Worm (Caenorhabditis elegans) whole organism, L4 larva: ENCODE results near the gene cap-2.
A peak's percentile ranks its signal among the peaks of the same experiment; 100 is the strongest.

Experiments
- F10B5.3 ChIP-seq: sonication (generic microtip); optimal IDR thresholded peaks from 2 replicates; lab custom pipeline; 2016; ENCODE audit warnings: mild to moderate bottlenecking, missing genetic modification characterization, missing compliant biosample characterization
- R02D3.7 ChIP-seq: fragments of 150-350 bp; sonication (generic microtip); optimal IDR thresholded peaks from 3 replicates; lab custom pipeline; 2014; ENCODE audit warnings: missing biosample characterization, missing genetic modification characterization
- T20F7.1 ChIP-seq: fragments of 200-800 bp; sonication (Bioruptor generic); optimal IDR thresholded peaks from 2 replicates; lab custom pipeline; 2018; ENCODE audit warnings: mild to moderate bottlenecking, missing genetic modification characterization, missing compliant biosample characterization
- T26A8.4 ChIP-seq: fragments of 200-800 bp; sonication (Bioruptor generic); IDR thresholded peaks from 2 replicates; pipeline ENCODE4 v1.3.6; 2022; ENCODE audit warnings: missing genetic modification characterization, missing compliant biosample characterization
- ZK337.2 ChIP-seq: fragments of 200-800 bp; sonication (Bioruptor generic); IDR thresholded peaks from 2 replicates; pipeline ENCODE4 v1.3.6; 2022; ENCODE audit warnings: missing genetic modification reagents, missing genetic modification characterization, missing compliant biosample characterization
- aha-1 ChIP-seq: fragments of 150-350 bp; peaks from one replicate; lab custom pipeline; 2014; ENCODE audit warnings: missing biosample characterization, missing genetic modification characterization
- ama-1 ChIP-seq: fragments of 150-350 bp; optimal IDR thresholded peaks from 2 replicates; lab custom pipeline; 2014; ENCODE audit warnings: inconsistent platforms, mixed read lengths
- ceh-28 ChIP-seq: fragments of 150-350 bp; optimal IDR thresholded peaks from 2 replicates; lab custom pipeline; 2014; ENCODE audit warnings: missing biosample characterization, missing genetic modification reagents, missing genetic modification characterization
- ceh-32 ChIP-seq: sonication (generic microtip); optimal IDR thresholded peaks from 2 replicates; lab custom pipeline; 2016; ENCODE audit warnings: mild to moderate bottlenecking, missing genetic modification characterization, missing compliant biosample characterization; ENCODE audit not compliant: poor library complexity
- ceh-44 ChIP-seq: fragments of 200-800 bp; sonication (Bioruptor generic); IDR thresholded peaks from 2 replicates; pipeline ENCODE4 v1.3.6; 2022; ENCODE audit warnings: missing genetic modification reagents, missing genetic modification characterization, missing compliant biosample characterization
- ces-1 ChIP-seq: fragments of 150-350 bp; sonication (generic microtip); optimal IDR thresholded peaks from 4 replicates; lab custom pipeline; 2014; ENCODE audit warnings: missing biosample characterization, missing genetic modification reagents, missing genetic modification characterization
- ctbp-1 ChIP-seq: fragments of 200-800 bp; sonication (Bioruptor generic); IDR thresholded peaks from 2 replicates; pipeline ENCODE4 v1.3.6; 2022; ENCODE audit warnings: missing genetic modification reagents, missing genetic modification characterization, missing compliant biosample characterization
- daf-16 ChIP-seq, 3 experiments: sonication (generic microtip); optimal IDR thresholded peaks; 2 replicates each; lab custom pipeline; 2016 to 2017; ENCODE audit warnings: missing genetic modification characterization in 3 of 3, missing genetic modification reagents in 3 of 3, mild to moderate bottlenecking in 2 of 3, missing compliant biosample characterization in 2 of 3, missing biosample characterization in 1 of 3, moderate library complexity in 1 of 3
- daf-8 ChIP-seq: fragments of 200-800 bp; sonication (Bioruptor generic); IDR thresholded peaks from 2 replicates; pipeline ENCODE4 v1.3.6; 2022; ENCODE audit warnings: missing genetic modification characterization, missing compliant biosample characterization
- dmd-8 ChIP-seq: fragments of 200-800 bp; sonication (Bioruptor generic); IDR thresholded peaks from 2 replicates; pipeline ENCODE4 v1.3.6; 2022; ENCODE audit warnings: missing genetic modification characterization, missing compliant biosample characterization
- dpl-1 ChIP-seq: fragments of 150-350 bp; optimal IDR thresholded peaks from 2 replicates; lab custom pipeline; 2014; ENCODE audit warnings: missing biosample characterization, missing genetic modification reagents, missing genetic modification characterization
- duxl-1 ChIP-seq: sonication (generic microtip); optimal IDR thresholded peaks from 2 replicates; lab custom pipeline; 2016; ENCODE audit warnings: mild to moderate bottlenecking, missing genetic modification characterization, moderate library complexity, missing compliant biosample characterization; ENCODE audit not compliant: poor library complexity
- egl-27 ChIP-seq: sonication (generic microtip); optimal IDR thresholded peaks from 3 replicates; lab custom pipeline; 2017; ENCODE audit warnings: missing biosample characterization, missing genetic modification reagents, missing genetic modification characterization
- egl-43 ChIP-seq: fragments of 200-800 bp; sonication (Bioruptor generic); IDR thresholded peaks from 2 replicates; pipeline ENCODE4 v1.3.6; 2022; ENCODE audit warnings: missing genetic modification reagents, missing genetic modification characterization, missing compliant biosample characterization
- fos-1 ChIP-seq: fragments of 150-350 bp; optimal IDR thresholded peaks from 2 replicates; lab custom pipeline; 2014; ENCODE audit warnings: missing biosample characterization, missing genetic modification characterization
- jun-1 ChIP-seq: fragments of 150-350 bp; optimal IDR thresholded peaks from 2 replicates; lab custom pipeline; 2014; ENCODE audit warnings: missing biosample characterization, missing genetic modification reagents, missing genetic modification characterization
- lim-7 ChIP-seq: fragments of 200-800 bp; sonication (Bioruptor generic); IDR thresholded peaks from 2 replicates; pipeline ENCODE4 v1.3.6; 2022; ENCODE audit warnings: missing genetic modification characterization, missing compliant biosample characterization
- lin-29 ChIP-seq: fragments of 200-800 bp; sonication (Bioruptor generic); IDR thresholded peaks from 2 replicates; pipeline ENCODE4 v1.3.6; 2022; ENCODE audit warnings: missing genetic modification reagents, missing genetic modification characterization, missing compliant biosample characterization
- lin-38 ChIP-seq: fragments of 200-800 bp; sonication (Bioruptor generic); IDR thresholded peaks from 2 replicates; pipeline ENCODE4 v1.3.6; 2022; ENCODE audit warnings: missing genetic modification reagents, missing genetic modification characterization, missing compliant biosample characterization
- lsy-2 ChIP-seq, 2 experiments: fragments of 150-350 bp in 1 of 2; sonication (generic microtip) in 1 of 2; optimal IDR thresholded peaks; 2 replicates each; lab custom pipeline; 2014 to 2017; ENCODE audit warnings: missing biosample characterization in 2 of 2, missing genetic modification characterization in 2 of 2
- madf-9 ChIP-seq: fragments of 200-800 bp; sonication (Bioruptor generic); conservative IDR thresholded peaks from 2 replicates; pipeline ENCODE4 v1.3.6; 2022; ENCODE audit warnings: missing genetic modification reagents, missing genetic modification characterization, missing compliant biosample characterization
- mes-2 ChIP-seq: sonication (generic microtip); optimal IDR thresholded peaks from 2 replicates; lab custom pipeline; 2016; ENCODE audit warnings: missing genotype, mild to moderate bottlenecking, missing genetic modification characterization, missing compliant biosample characterization; ENCODE audit not compliant: poor library complexity, severe bottlenecking
- nhr-10 ChIP-seq: fragments of 150-350 bp; optimal IDR thresholded peaks from 2 replicates; lab custom pipeline; 2014; ENCODE audit warnings: missing biosample characterization, missing genetic modification characterization
- nhr-11 ChIP-seq: fragments of 150-350 bp; optimal IDR thresholded peaks from 2 replicates; lab custom pipeline; 2014; ENCODE audit warnings: missing biosample characterization, missing genetic modification characterization
- nhr-111 ChIP-seq: fragments of 200-800 bp; sonication (Bioruptor generic); optimal IDR thresholded peaks from 2 replicates; lab custom pipeline; 2018; ENCODE audit warnings: mild to moderate bottlenecking, missing genetic modification characterization, missing compliant biosample characterization
- nhr-41 ChIP-seq: fragments of 200-800 bp; sonication (Bioruptor generic); IDR thresholded peaks from 2 replicates; pipeline ENCODE4 v1.3.6; 2022; ENCODE audit warnings: missing genetic modification reagents, missing genetic modification characterization, missing compliant biosample characterization
- nhr-48 ChIP-seq: sonication (generic microtip); optimal IDR thresholded peaks from 2 replicates; lab custom pipeline; 2016; ENCODE audit warnings: mild to moderate bottlenecking, missing genetic modification characterization, missing compliant biosample characterization
- nhr-76 ChIP-seq: fragments of 150-350 bp; optimal IDR thresholded peaks from 2 replicates; lab custom pipeline; 2014; ENCODE audit warnings: missing biosample characterization, missing genetic modification characterization
- nhr-77 ChIP-seq: fragments of 150-350 bp; optimal IDR thresholded peaks from 2 replicates; lab custom pipeline; 2014; ENCODE audit warnings: missing biosample characterization, missing genetic modification characterization
- pqm-1 ChIP-seq: sonication (generic microtip); optimal IDR thresholded peaks from 2 replicates; lab custom pipeline; 2017; ENCODE audit warnings: missing biosample characterization, missing genetic modification characterization
- skn-1 ChIP-seq: fragments of 150-350 bp; optimal IDR thresholded peaks from 2 replicates; lab custom pipeline; 2014; ENCODE audit warnings: missing biosample characterization, missing genetic modification characterization
- spr-1 ChIP-seq: sonication (generic microtip); optimal IDR thresholded peaks from 2 replicates; lab custom pipeline; 2016; ENCODE audit warnings: mild to moderate bottlenecking, missing genetic modification characterization, missing compliant biosample characterization
- unc-130 ChIP-seq: sonication (generic microtip); optimal IDR thresholded peaks from 2 replicates; lab custom pipeline; 2016; ENCODE audit warnings: missing genetic modification reagents, missing genetic modification characterization, missing compliant biosample characterization
- unc-62 ChIP-seq, 3 experiments: fragments of 150-350 bp in 1 of 3; sonication (generic microtip); optimal IDR thresholded peaks in 2 of 3; peaks in 1 of 3; 1 replicate in 1 of 3; 2 replicates in 2 of 3; lab custom pipeline; 2014 to 2017; ENCODE audit warnings: missing biosample characterization in 3 of 3, missing genetic modification characterization in 3 of 3, missing genetic modification reagents in 3 of 3, missing genotype in 1 of 3
- zag-1 ChIP-seq: fragments of 150-350 bp; optimal IDR thresholded peaks from 2 replicates; lab custom pipeline; 2014; ENCODE audit warnings: missing biosample characterization, missing genetic modification characterization
- zfp-2 ChIP-seq: sonication (generic microtip); optimal IDR thresholded peaks from 2 replicates; lab custom pipeline; 2016; ENCODE audit warnings: mild to moderate bottlenecking, missing genetic modification characterization, missing compliant biosample characterization
- zfp-3 ChIP-seq: fragments of 200-800 bp; sonication (Bioruptor generic); conservative IDR thresholded peaks from 2 replicates; pipeline ENCODE4 v1.3.6; 2022; ENCODE audit warnings: missing genetic modification reagents, missing genetic modification characterization, missing compliant biosample characterization
- ztf-11 ChIP-seq: fragments of 150-350 bp; optimal IDR thresholded peaks from 2 replicates; lab custom pipeline; 2014; ENCODE audit warnings: missing biosample characterization, missing genetic modification characterization
- ztf-7 ChIP-seq: fragments of 150-350 bp; optimal IDR thresholded peaks from 2 replicates; lab custom pipeline; 2014; ENCODE audit warnings: missing biosample characterization, missing genetic modification characterization

Gene cap-2

ce11 chrII:10914366-10914765 is 45.4 kb downstream of the cap-2 start, which contains the start of gene F44F4.15:
TSS of gene F44F4.15 (plus strand) at chrII:10914666.
- TF ChIP-seq ceh-44 (GFP tag; lab: Robert Waterston, UW) (no peak), nhr-41 (no peak), mes-2 (tag; lab: Kevin White, UChicago) (no peak), zfp-3 (GFP tag; lab: Robert Waterston, UW) (no peak), madf-9 (GFP tag; lab: Robert Waterston, UW) (no peak), jun-1 (tag; lab: Kevin White, UChicago) (no peak), ztf-11 (no peak), nhr-11 (no peak), aha-1 (tag; lab: Kevin White, UChicago) (no peak), daf-8 (GFP tag; lab: Robert Waterston, UW) (no peak), lsy-2 (tag; optimal IDR thresholded peaks at IDR 0.05; lab: Kevin White, UChicago) (no peak), ces-1 (GFP tag; lab: Kevin White, UChicago) (no peak), egl-43 (GFP tag; lab: Robert Waterston, UW) (no peak), ctbp-1 (GFP tag; lab: Robert Waterston, UW) (no peak), ceh-32 (tag; lab: Kevin White, UChicago) (no peak)

- no peak for TF ChIP-seq nhr-77 (tag; lab: Kevin White, UChicago)
- no peak for TF ChIP-seq T20F7.1 (GFP tag; lab: Kevin White, UChicago)
- no peak for TF ChIP-seq spr-1 (tag; lab: Kevin White, UChicago)
- no peak for TF ChIP-seq zfp-2 (tag; lab: Kevin White, UChicago)
- TF ChIP-seq nhr-111 (GFP tag; lab: Kevin White, UChicago) = no peak
- TF ChIP-seq unc-62 (GFP tag; optimal IDR thresholded peaks at IDR 0.05 in 1 of 2; lab: Kevin White, UChicago) = no peak
- TF ChIP-seq unc-62 (tag; optimal IDR thresholded peaks at IDR 0.05; lab: Kevin White, UChicago) = no peak
- no peak for TF ChIP-seq ztf-7 (tag; lab: Kevin White, UChicago)
- TF ChIP-seq fos-1 (tag; lab: Kevin White, UChicago) = no peak
- no peak for TF ChIP-seq lin-29 (GFP tag; lab: Robert Waterston, UW)
- no peak for TF ChIP-seq egl-27 (tag; lab: Kevin White, UChicago)
- no peak for TF ChIP-seq egl-43 (GFP tag; lab: Robert Waterston, UW)
- no peak for TF ChIP-seq unc-130 (GFP tag; lab: Kevin White, UChicago)
- no peak for TF ChIP-seq ceh-44 (GFP tag; lab: Robert Waterston, UW)
- TF ChIP-seq, all 104 proteins: peak for 0
Measured at ce11 chrII:10915732-10916131, 46.7 kb downstream of the cap-2 start, which contains the start of gene F44F4.9. TSS of gene F44F4.9 (minus strand) at chrII:10915832.

- TF ChIP-seq unc-62 (GFP tag; optimal IDR thresholded peaks at IDR 0.05 in 1 of 2; lab: Kevin White, UChicago) (peak in 1 of 2 experiments; percentile 48), unc-62 (tag; optimal IDR thresholded peaks at IDR 0.05; lab: Kevin White, UChicago) (no peak), ZK337.2 (GFP tag; lab: Robert Waterston, UW) (no peak)
- TF ChIP-seq, all 104 proteins: peak for 1
Measured at ce11 chrII:10917174-10917573, 48.2 kb downstream of the cap-2 start, which contains the start of gene F44F4.10. TSS of gene F44F4.10 (minus strand) at chrII:10917274.

ce11 chrII:10918293-10918756 is 49.3 kb downstream of the cap-2 start, which contains the start of gene tba-4:
TSS of gene tba-4 (plus strand) at chrII:10918706.
- TF ChIP-seq ceh-28 (no peak), nhr-77 (tag; lab: Kevin White, UChicago) (no peak), F10B5.3 (no peak), T26A8.4 (GFP tag; lab: Robert Waterston, UW) (no peak), nhr-11 (no peak), duxl-1 (tag; lab: Kevin White, UChicago) (no peak), lim-7 (no peak), lsy-2 (tag; optimal IDR thresholded peaks at IDR 0.05; lab: Kevin White, UChicago) (no peak), nhr-10 (tag; lab: Kevin White, UChicago) (no peak), T20F7.1 (GFP tag; lab: Kevin White, UChicago) (no peak), dpl-1 (GFP tag; lab: Kevin White, UChicago) (no peak), dmd-8 (GFP tag; lab: Robert Waterston, UW) (no peak), zfp-2 (tag; lab: Kevin White, UChicago) (no peak), skn-1 (tag; lab: Kevin White, UChicago) (no peak), nhr-41 (no peak), nhr-76 (tag; lab: Kevin White, UChicago) (no peak), ama-1 (lab: Kevin White, UChicago) (no peak), R02D3.7 (tag; lab: Kevin White, UChicago) (no peak), nhr-48 (tag; lab: Kevin White, UChicago) (no peak), lin-38 (no peak), pqm-1 (tag; lab: Kevin White, UChicago) (peak; percentile 79), zag-1 (tag; lab: Kevin White, UChicago) (no peak), daf-16 (GFP tag; optimal IDR thresholded peaks at IDR 0.05; lab: Kevin White, UChicago) (no peak), daf-16 (tag; optimal IDR thresholded peaks at IDR 0.05; lab: Kevin White, UChicago) (peak; percentile 55)
